Worm (Caenorhabditis elegans): Measurements from ENCODE around the gene F48D6.4.

ce11 chrX:4238971-4239370, 8.0 kb downstream of the F48D6.4 start:
- TF ChIP-seq aly-2 (tag; optimal IDR thresholded peaks at IDR 0.05) (no peak), unc-62 (GFP tag; optimal IDR thresholded peaks at IDR 0.05) (no peak), nhr-76 (tag; optimal IDR thresholded peaks at IDR 0.05) (no peak)
